Worm (Caenorhabditis elegans) whole organism, L1 larva: ENCODE results near the gene F47F2.1.
A peak's percentile ranks its signal among the peaks of the same experiment; 100 is the strongest.

Source experiments
- C04F5.9 ChIP-seq: sonication (generic microtip); optimal IDR thresholded peaks from 2 replicates; lab custom pipeline; 2016; ENCODE audit warnings: missing genetic modification characterization, missing compliant biosample characterization
- C16A3.4 ChIP-seq: fragments of 150-350 bp; optimal IDR thresholded peaks from 2 replicates; lab custom pipeline; 2014; ENCODE audit warnings: missing biosample characterization, missing genetic modification characterization
- C34B4.2 ChIP-seq: sonication (generic microtip); optimal IDR thresholded peaks from 2 replicates; lab custom pipeline; 2017; ENCODE audit warnings: mild to moderate bottlenecking, missing genetic modification characterization, missing compliant biosample characterization
- aly-2 ChIP-seq: fragments of 150-350 bp; optimal IDR thresholded peaks from 2 replicates; lab custom pipeline; 2014; ENCODE audit warnings: missing biosample characterization, missing genetic modification characterization
- ama-1 ChIP-seq: fragments of 150-350 bp; optimal IDR thresholded peaks from 2 replicates; lab custom pipeline; 2014
- blmp-1 ChIP-seq: fragments of 150-350 bp; optimal IDR thresholded peaks from 2 replicates; lab custom pipeline; 2014; ENCODE audit warnings: missing biosample characterization, missing genetic modification characterization
- ceh-82 ChIP-seq, 3 experiments: fragments of 150-350 bp in 1 of 3; sonication (generic microtip) in 2 of 3; optimal IDR thresholded peaks; 2 replicates each; lab custom pipeline; 2014 to 2017; ENCODE audit warnings: missing biosample characterization in 3 of 3, missing genetic modification characterization in 3 of 3
- ceh-90 ChIP-seq: sonication (generic microtip); optimal IDR thresholded peaks from 2 replicates; lab custom pipeline; 2016; ENCODE audit warnings: missing genetic modification characterization, missing compliant biosample characterization
- ces-1 ChIP-seq: fragments of 150-350 bp; optimal IDR thresholded peaks from 2 replicates; lab custom pipeline; 2014; ENCODE audit warnings: missing biosample characterization, missing genetic modification reagents, missing genetic modification characterization
- dpl-1 ChIP-seq, 3 experiments: fragments of 150-350 bp in 2 of 3; sonication (generic microtip) in 1 of 3; optimal IDR thresholded peaks; 2 replicates each; lab custom pipeline; 2014 to 2017; ENCODE audit warnings: missing biosample characterization in 3 of 3, missing genetic modification characterization in 3 of 3, missing genetic modification reagents in 3 of 3
- dsc-1 ChIP-seq: sonication (generic microtip); optimal IDR thresholded peaks from 2 replicates; lab custom pipeline; 2016; ENCODE audit warnings: mild to moderate bottlenecking, missing genetic modification characterization, missing compliant biosample characterization
- efl-1 ChIP-seq, 4 experiments: fragments of 150-350 bp; optimal IDR thresholded peaks in 3 of 4; peaks in 1 of 4; 1 replicate in 1 of 4; 2 replicates in 3 of 4; lab custom pipeline; 2014; ENCODE audit warnings: missing biosample characterization in 2 of 4, missing genetic modification characterization in 2 of 4, missing genetic modification reagents in 2 of 4
- elt-2 ChIP-seq: sonication (generic microtip); optimal IDR thresholded peaks from 2 replicates; lab custom pipeline; 2016; ENCODE audit warnings: missing genetic modification characterization, mild to moderate bottlenecking, inconsistent platforms, missing compliant biosample characterization, missing genetic modification reagents
- elt-3 ChIP-seq, 6 experiments: fragments of 150-350 bp in 1 of 6; sonication (generic microtip); optimal IDR thresholded peaks; 2 replicates each; lab custom pipeline; 2017 to 2018; ENCODE audit warnings: missing biosample characterization in 6 of 6, missing genetic modification characterization in 6 of 6, inconsistent platforms in 1 of 6
- fkh-8 ChIP-seq: sonication (generic microtip); optimal IDR thresholded peaks from 2 replicates; lab custom pipeline; 2016; ENCODE audit warnings: mild to moderate bottlenecking, missing genetic modification characterization, missing compliant biosample characterization
- fos-1 ChIP-seq: fragments of 150-350 bp; optimal IDR thresholded peaks from 2 replicates; lab custom pipeline; 2014; ENCODE audit warnings: missing biosample characterization, missing genetic modification characterization
- grh-1 ChIP-seq: fragments of 200-800 bp; sonication (Bioruptor generic); IDR thresholded peaks from 2 replicates; pipeline ENCODE4 v1.3.6; 2022; ENCODE audit warnings: missing genetic modification reagents, missing genetic modification characterization, missing compliant biosample characterization
- jun-1 ChIP-seq: fragments of 150-350 bp; optimal IDR thresholded peaks from 2 replicates; lab custom pipeline; 2014; ENCODE audit warnings: missing biosample characterization, missing genetic modification reagents, missing genetic modification characterization
- lin-13 ChIP-seq: fragments of 150-350 bp; optimal IDR thresholded peaks from 2 replicates; lab custom pipeline; 2014; ENCODE audit warnings: missing biosample characterization, missing genetic modification reagents, missing genetic modification characterization
- lin-14 ChIP-seq: fragments of 200-800 bp; sonication (Bioruptor generic); optimal IDR thresholded peaks from 2 replicates; lab custom pipeline; 2018; ENCODE audit warnings: mild to moderate bottlenecking, missing genetic modification characterization, moderate library complexity, missing compliant biosample characterization
- lin-35 ChIP-seq, 2 experiments: fragments of 150-350 bp; optimal IDR thresholded peaks; 2 replicates each; lab custom pipeline; 2014; ENCODE audit warnings: missing biosample characterization in 2 of 2, missing genetic modification characterization in 2 of 2, missing genetic modification reagents in 2 of 2
- lin-39 ChIP-seq: fragments of 150-350 bp; optimal IDR thresholded peaks from 2 replicates; lab custom pipeline; 2014; ENCODE audit warnings: missing biosample characterization, missing genetic modification reagents, missing genetic modification characterization
- lsy-2 ChIP-seq, 2 experiments: fragments of 150-350 bp; optimal IDR thresholded peaks; 2 replicates each; lab custom pipeline; 2014; ENCODE audit warnings: missing biosample characterization in 2 of 2, missing genetic modification characterization in 2 of 2
- mab-9 ChIP-seq: fragments of 200-800 bp; sonication (Bioruptor generic); IDR thresholded peaks from 2 replicates; pipeline ENCODE4 v1.3.6; 2022; ENCODE audit warnings: missing genetic modification reagents, missing genetic modification characterization, missing compliant biosample characterization
- mdl-1 ChIP-seq, 2 experiments: fragments of 150-350 bp; optimal IDR thresholded peaks; 2 replicates each; lab custom pipeline; 2014 to 2017; ENCODE audit warnings: missing biosample characterization in 2 of 2, missing genetic modification characterization in 2 of 2, inconsistent platforms in 1 of 2
- mef-2 ChIP-seq: fragments of 150-350 bp; optimal IDR thresholded peaks from 2 replicates; lab custom pipeline; 2014; ENCODE audit warnings: missing biosample characterization, missing genetic modification characterization
- mep-1 ChIP-seq: fragments of 150-350 bp; optimal IDR thresholded peaks from 2 replicates; lab custom pipeline; 2014; ENCODE audit warnings: missing biosample characterization, missing genetic modification characterization
- nhr-19 ChIP-seq: fragments of 200-800 bp; sonication (Bioruptor generic); conservative IDR thresholded peaks from 2 replicates; pipeline ENCODE4 v1.3.6; 2022; ENCODE audit warnings: missing genetic modification characterization, missing compliant biosample characterization
- nhr-20 ChIP-seq: sonication (generic microtip); optimal IDR thresholded peaks from 2 replicates; lab custom pipeline; 2016; ENCODE audit warnings: mild to moderate bottlenecking, missing genetic modification characterization, missing compliant biosample characterization
- nhr-47 ChIP-seq: sonication (generic microtip); optimal IDR thresholded peaks from 2 replicates; lab custom pipeline; 2016; ENCODE audit warnings: mild to moderate bottlenecking, missing genetic modification characterization, moderate library complexity, missing compliant biosample characterization
- nhr-71 ChIP-seq: sonication (generic microtip); optimal IDR thresholded peaks from 2 replicates; lab custom pipeline; 2016; ENCODE audit warnings: mild to moderate bottlenecking, missing genetic modification characterization, moderate library complexity, missing compliant biosample characterization
- nhr-85 ChIP-seq: sonication (generic microtip); peaks from one replicate; lab custom pipeline; 2016; ENCODE audit warnings: missing genetic modification characterization, inconsistent platforms, missing compliant biosample characterization
- pag-3 ChIP-seq: sonication (generic microtip); optimal IDR thresholded peaks from 2 replicates; lab custom pipeline; 2017; ENCODE audit warnings: missing genetic modification characterization, mild to moderate bottlenecking, missing compliant biosample characterization, antibody characterized with exemption, borderline replicate concordance; ENCODE audit not compliant: insufficient read depth
- pqm-1 ChIP-seq: sonication (generic microtip); optimal IDR thresholded peaks from 3 replicates; lab custom pipeline; 2017; ENCODE audit warnings: missing biosample characterization, missing genetic modification characterization
- rnt-1 ChIP-seq: sonication (generic microtip); optimal IDR thresholded peaks from 2 replicates; lab custom pipeline; 2016; ENCODE audit warnings: mild to moderate bottlenecking, missing genetic modification characterization, moderate library complexity, missing compliant biosample characterization
- snpc-4 ChIP-seq: fragments of 150-350 bp; optimal IDR thresholded peaks from 2 replicates; lab custom pipeline; 2014; ENCODE audit warnings: missing biosample characterization, missing genetic modification characterization
- snu-23 ChIP-seq: sonication (generic microtip); optimal IDR thresholded peaks from 2 replicates; lab custom pipeline; 2016; ENCODE audit warnings: missing genetic modification characterization, missing compliant biosample characterization
- sox-4 ChIP-seq: sonication (generic microtip); optimal IDR thresholded peaks from 2 replicates; lab custom pipeline; 2016; ENCODE audit warnings: missing genetic modification characterization, missing compliant biosample characterization
- sptf-1 ChIP-seq: fragments of 150-350 bp; optimal IDR thresholded peaks from 2 replicates; lab custom pipeline; 2014; ENCODE audit warnings: missing biosample characterization, missing genetic modification characterization
- sup-37 ChIP-seq: fragments of 200-800 bp; sonication (Bioruptor generic); optimal IDR thresholded peaks from 2 replicates; lab custom pipeline; 2018; ENCODE audit warnings: mild to moderate bottlenecking, missing genetic modification characterization, missing compliant biosample characterization
- tbx-2 ChIP-seq: sonication (generic microtip); optimal IDR thresholded peaks from 2 replicates; lab custom pipeline; 2016; ENCODE audit warnings: missing genetic modification characterization, missing compliant biosample characterization
- unc-130 ChIP-seq: fragments of 150-350 bp; optimal IDR thresholded peaks from 2 replicates; lab custom pipeline; 2017; ENCODE audit warnings: missing biosample characterization, missing genetic modification characterization, inconsistent platforms
- unc-30 ChIP-seq: sonication (generic microtip); optimal IDR thresholded peaks from 2 replicates; lab custom pipeline; 2017; ENCODE audit warnings: missing biosample characterization, missing genetic modification characterization
- unc-62 ChIP-seq: fragments of 150-350 bp; optimal IDR thresholded peaks from 2 replicates; lab custom pipeline; 2014; ENCODE audit warnings: missing biosample characterization, missing genetic modification reagents, missing genetic modification characterization
- vab-15 ChIP-seq: sonication (generic microtip); optimal IDR thresholded peaks from 2 replicates; lab custom pipeline; 2017; ENCODE audit warnings: missing genotype, mild to moderate bottlenecking, missing genetic modification characterization, missing compliant biosample characterization
- xbp-1 ChIP-seq: sonication (generic microtip); optimal IDR thresholded peaks from 2 replicates; lab custom pipeline; 2016; ENCODE audit warnings: missing genetic modification characterization, missing compliant biosample characterization
- zip-4 ChIP-seq: fragments of 200-800 bp; sonication (Bioruptor generic); optimal IDR thresholded peaks from 2 replicates; lab custom pipeline; 2018; ENCODE audit warnings: mild to moderate bottlenecking, missing genetic modification characterization, moderate library complexity, missing compliant biosample characterization
- ztf-4 ChIP-seq: fragments of 150-350 bp; optimal IDR thresholded peaks from 2 replicates; lab custom pipeline; 2014; ENCODE audit warnings: missing biosample characterization, missing genetic modification characterization

The F47F2.1 gene

ce11 chrX:3837752-3838159 is 40.6 kb upstream of the F47F2.1 start (continued):
- TF ChIP-seq fos-1 (tag; lab: Kevin White, UChicago) (no peak), pqm-1 (no peak), unc-62 (no peak), efl-1 (optimal IDR thresholded peaks at IDR 0.05; lab: Kevin White, UChicago) (no peak), efl-1 (GFP tag; optimal IDR thresholded peaks at IDR 0.05 in 1 of 2; lab: Kevin White, UChicago) (peak in 1 of 2 experiments; percentile 85), ztf-4 (peak; percentile 31), dpl-1 (GFP tag; optimal IDR thresholded peaks at IDR 0.05; lab: Kevin White, UChicago) (no peak), sptf-1 (tag; lab: Kevin White, UChicago) (no peak), mab-9 (GFP tag; lab: Robert Waterston, UW) (no peak), rnt-1 (tag; lab: Kevin White, UChicago) (peak; percentile 15), ceh-82 (tag; optimal IDR thresholded peaks at IDR 0.05; lab: Kevin White, UChicago) (no peak), pag-3 (tag; lab: Kevin White, UChicago) (no peak), lin-13 (GFP tag; lab: Kevin White, UChicago) (no peak), unc-130 (tag; lab: Kevin White, UChicago) (peak; percentile 24), grh-1 (GFP tag; lab: Robert Waterston, UW) (peak; percentile 77), ceh-90 (no peak), snu-23 (GFP tag; lab: Kevin White, UChicago) (peak; percentile 69), unc-30 (tag; lab: Kevin White, UChicago) (no peak), mdl-1 (tag; optimal IDR thresholded peaks at IDR 0.05; lab: Kevin White, UChicago) (peak in 1 of 2 experiments; percentile 13), ama-1 (no peak), lin-35 (GFP tag; optimal IDR thresholded peaks at IDR 0.05; lab: Kevin White, UChicago) (peak in 1 of 2 experiments; percentile 40), mep-1 (tag; lab: Kevin White, UChicago) (peak; percentile 44), ces-1 (GFP tag; lab: Kevin White, UChicago) (no peak), nhr-71 (tag; lab: Kevin White, UChicago) (peak; percentile 87), aly-2 (tag; lab: Kevin White, UChicago) (no peak), C16A3.4 (tag; lab: Kevin White, UChicago) (no peak), zip-4 (GFP tag; lab: Kevin White, UChicago) (no peak), fkh-8 (tag; lab: Kevin White, UChicago) (no peak), C34B4.2 (tag; lab: Kevin White, UChicago) (no peak), lin-14 (peak; percentile 89), nhr-19 (GFP tag; lab: Robert Waterston, UW) (0 out of 2 replicates have a peak, but pooled peaks have one; percentile 6), sox-4 (tag; lab: Kevin White, UChicago) (no peak)

ce11 chrX:3838670-3839069 is 39.7 kb upstream of the F47F2.1 start:
- TF ChIP-seq lin-35 (GFP tag; optimal IDR thresholded peaks at IDR 0.05; lab: Kevin White, UChicago) (no peak), blmp-1 (tag; lab: Kevin White, UChicago) (peak; percentile 17)

- TF ChIP-seq elt-2 (no peak), rnt-1 (tag; lab: Kevin White, UChicago) (peak; percentile 84), nhr-71 (tag; lab: Kevin White, UChicago) (peak; percentile 90), tbx-2 (tag; lab: Kevin White, UChicago) (peak; percentile 45), lin-39 (tag; lab: Kevin White, UChicago) (peak; percentile 39), elt-3 (tag; optimal IDR thresholded peaks at IDR 0.05; lab: Kevin White, UChicago) (peak in 2 of 6 experiments; percentile 32), unc-130 (tag; lab: Kevin White, UChicago) (peak; percentile 87), mdl-1 (tag; optimal IDR thresholded peaks at IDR 0.05; lab: Kevin White, UChicago) (peak in 1 of 2 experiments; percentile 23), blmp-1 (tag; lab: Kevin White, UChicago) (peak; percentile 37), snu-23 (GFP tag; lab: Kevin White, UChicago) (peak; percentile 73), C34B4.2 (tag; lab: Kevin White, UChicago) (no peak), nhr-85 (tag; lab: Kevin White, UChicago) (peak; percentile 94), sup-37 (GFP tag; lab: Kevin White, UChicago) (no peak), vab-15 (tag; lab: Kevin White, UChicago) (peak; percentile 24), dsc-1 (tag; lab: Kevin White, UChicago) (no peak), jun-1 (tag; lab: Kevin White, UChicago) (no peak), zip-4 (GFP tag; lab: Kevin White, UChicago) (no peak), lsy-2 (tag; optimal IDR thresholded peaks at IDR 0.05; lab: Kevin White, UChicago) (peak; percentile 30 to 57), nhr-20 (tag; lab: Kevin White, UChicago) (peak; percentile 72), sox-4 (tag; lab: Kevin White, UChicago) (peak; percentile 20), C04F5.9 (peak; percentile 15), nhr-47 (tag; lab: Kevin White, UChicago) (peak; percentile 38), xbp-1 (tag; lab: Kevin White, UChicago) (peak; percentile 29), mef-2 (tag; lab: Kevin White, UChicago) (peak; percentile 65), ztf-4 (peak; percentile 55), snpc-4 (no peak), dpl-1 (GFP tag; optimal IDR thresholded peaks at IDR 0.05; lab: Kevin White, UChicago) (peak in 2 of 3 experiments; percentile 0 to 6)
Observed at ce11 chrX:3839172-3839571, 39.2 kb upstream of the F47F2.1 start.
